Worm (Caenorhabditis elegans): ENCODE measurements around the gene bath-10.

Gene bath-10

ce11 chrII:3349820-3350291 lies 25.0 kb upstream of the bath-10 start, which contains the start of gene F14D2.8:
F14D2.8 (minus strand) TSS chrII:3349870.
- TF ChIP-seq unc-62 (GFP tag; optimal IDR thresholded peaks at IDR 0.05) (no peak), mls-2 (tag; optimal IDR thresholded peaks at IDR 0.05) (no peak), ceh-83 (GFP tag; optimal IDR thresholded peaks at IDR 0.05) (no peak), sem-2 (GFP tag; optimal IDR thresholded peaks at IDR 0.05) (no peak), elt-1 (tag; optimal IDR thresholded peaks at IDR 0.05; ENCODE audit: borderline replicate concordance, insufficient read depth) (no peak), flh-1 (GFP tag; optimal IDR thresholded peaks at IDR 0.05) (no peak), ham-2 (GFP tag; optimal IDR thresholded peaks at IDR 0.05) (no peak)

ce11 chrII:3358834-3359233 lies 16.0 kb upstream of the bath-10 start, which contains the start of the genes lido-14 and bath-27:
lido-14 (plus strand) TSS chrII:3359134.
bath-27 (plus strand) TSS chrII:3359139.
- TF ChIP-seq bed-3 (GFP tag; optimal IDR thresholded peaks at IDR 0.05): no peak
- TF ChIP-seq ceh-83 (GFP tag; optimal IDR thresholded peaks at IDR 0.05): no peak

ce11 chrII:3367100-3367499 lies 7.8 kb upstream of the bath-10 start, which contains the start of gene Y49F6C.6:
Y49F6C.6 (minus strand) TSS chrII:3367200.
- no peak for TF ChIP-seq hlh-1 (tag; optimal IDR thresholded peaks at IDR 0.05)
- TF ChIP-seq unc-62 (GFP tag; optimal IDR thresholded peaks at IDR 0.05): no peak
- no peak for TF ChIP-seq mls-2 (tag; optimal IDR thresholded peaks at IDR 0.05)
- no peak for TF ChIP-seq elt-1 (tag; optimal IDR thresholded peaks at IDR 0.05; ENCODE audit: borderline replicate concordance, insufficient read depth)
- no peak for TF ChIP-seq bed-3 (GFP tag; optimal IDR thresholded peaks at IDR 0.05)
- no peak for TF ChIP-seq cnd-1 (tag; optimal IDR thresholded peaks at IDR 0.05)
- TF ChIP-seq zip-8 (tag; optimal IDR thresholded peaks at IDR 0.05): no peak
- no peak for TF ChIP-seq flh-1 (GFP tag; optimal IDR thresholded peaks at IDR 0.05)
- no peak for TF ChIP-seq ceh-83 (GFP tag; optimal IDR thresholded peaks at IDR 0.05)
- TF ChIP-seq sem-2 (GFP tag; optimal IDR thresholded peaks at IDR 0.05): no peak
- TF ChIP-seq lsy-2 (tag; optimal IDR thresholded peaks at IDR 0.05): no peak
- TF ChIP-seq unc-39 (tag; optimal IDR thresholded peaks at IDR 0.05): no peak

ce11 chrII:3368097-3368496 lies 6.8 kb upstream of the bath-10 start, which contains the start of gene Y49F6C.7:
Y49F6C.7 (minus strand) TSS chrII:3368197.
- no peak for TF ChIP-seq tbx-8 (GFP tag; optimal IDR thresholded peaks at IDR 0.05)
- no peak for TF ChIP-seq bed-3 (GFP tag; optimal IDR thresholded peaks at IDR 0.05)
- TF ChIP-seq unc-120 (tag; optimal IDR thresholded peaks at IDR 0.05; ENCODE audit: poor library complexity, severe bottlenecking): no peak
- TF ChIP-seq drap-1 (GFP tag; optimal IDR thresholded peaks at IDR 0.05): no peak
- no peak for TF ChIP-seq ceh-83 (GFP tag; optimal IDR thresholded peaks at IDR 0.05)
- no peak for TF ChIP-seq ztf-11 (tag; optimal IDR thresholded peaks at IDR 0.05)
- no peak for TF ChIP-seq elt-3 (tag; optimal IDR thresholded peaks at IDR 0.05)
- no peak for TF ChIP-seq flh-1 (GFP tag; optimal IDR thresholded peaks at IDR 0.05)
- no peak for TF ChIP-seq snpc-4 (tag; optimal IDR thresholded peaks at IDR 0.05)
- TF ChIP-seq hlh-1 (tag; optimal IDR thresholded peaks at IDR 0.05): no peak
- no peak for TF ChIP-seq zip-8 (tag; optimal IDR thresholded peaks at IDR 0.05)
- TF ChIP-seq elt-1 (tag; optimal IDR thresholded peaks at IDR 0.05; ENCODE audit: borderline replicate concordance, insufficient read depth): no peak
- no peak for TF ChIP-seq sem-2 (GFP tag; optimal IDR thresholded peaks at IDR 0.05)
- TF ChIP-seq ceh-39 (tag; optimal IDR thresholded peaks at IDR 0.05): no peak
- TF ChIP-seq sptf-1 (tag; optimal IDR thresholded peaks at IDR 0.05): no peak
- TF ChIP-seq nhr-28 (tag; optimal IDR thresholded peaks at IDR 0.05): no peak
- TF ChIP-seq pha-4 (tag; optimal IDR thresholded peaks at IDR 0.05): no peak
- no peak for TF ChIP-seq mls-2 (tag; optimal IDR thresholded peaks at IDR 0.05)

DNA sequence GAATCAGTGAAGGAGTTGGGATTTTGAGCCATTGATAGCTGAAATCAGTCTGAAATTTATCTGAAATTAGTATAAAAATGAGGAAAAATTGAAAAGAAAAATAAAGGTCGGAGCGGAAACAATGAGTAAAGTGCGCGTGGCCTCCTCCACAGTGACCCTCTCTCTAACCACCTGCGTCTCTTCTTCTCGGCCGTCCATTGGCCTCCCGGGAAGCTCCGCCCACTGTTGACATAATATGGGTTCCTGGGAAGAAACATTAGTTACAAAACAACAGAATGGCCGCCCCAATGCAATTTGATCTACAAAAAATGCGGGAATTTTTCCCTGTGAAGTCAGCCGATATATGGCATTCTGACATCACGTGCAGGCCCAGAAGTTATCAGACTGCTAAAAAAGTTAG lies 4.8 kb upstream of the bath-10 start, which contains the start of gene Y49F6C.8:
TSS of gene Y49F6C.8 (minus strand) at position 51 of the 400 bp plus-strand sequence.
- no peak for TF ChIP-seq mep-1 (tag; optimal IDR thresholded peaks at IDR 0.05)
- no peak for TF ChIP-seq cnd-1 (tag; optimal IDR thresholded peaks at IDR 0.05)
- peak; percentile 87 for TF ChIP-seq lsy-2 (tag; optimal IDR thresholded peaks at IDR 0.05)
- no peak for TF ChIP-seq unc-62 (GFP tag; optimal IDR thresholded peaks at IDR 0.05)

DNA sequence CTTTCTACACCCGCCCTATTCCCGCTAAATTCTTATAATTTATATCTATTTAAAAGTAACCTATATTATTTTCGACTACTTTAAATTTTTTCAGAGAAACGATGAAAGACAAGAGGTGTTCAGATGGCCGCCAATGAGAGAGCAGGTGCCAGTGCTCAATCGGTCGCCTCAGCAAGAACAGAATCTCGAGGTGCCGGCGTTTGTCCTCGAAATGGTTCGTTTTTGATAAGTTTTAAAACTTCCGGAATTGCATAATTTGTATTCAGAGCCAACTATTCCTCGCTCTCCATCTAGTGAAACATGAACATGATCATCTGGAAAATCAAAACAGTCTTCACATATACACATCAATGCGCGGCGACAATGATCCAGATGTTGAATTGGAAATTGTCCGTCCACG lies 3.9 kb upstream of the bath-10 start, which contains the start of gene bath-23:
TSS of gene bath-23 (plus strand) at position 301 of the 400 bp plus-strand sequence.
- no peak for TF ChIP-seq nhr-28 (tag; optimal IDR thresholded peaks at IDR 0.05)
- TF ChIP-seq M03D4.4 (tag; optimal IDR thresholded peaks at IDR 0.05): no peak

ce11 chrII:3373875-3374274 lies 1.0 kb upstream of the bath-10 start:
- TF ChIP-seq ces-1 (GFP tag; optimal IDR thresholded peaks at IDR 0.05) (peak; percentile 77), snpc-4 (tag; optimal IDR thresholded peaks at IDR 0.05) (no peak)

All from whole organism, mixed stage, embryonic.